Worm (Caenorhabditis elegans) whole organism, late embryonic: Measurements from ENCODE around the gene fbxb-2.

Source experiments
- ceh-24 ChIP-seq: sonication (generic microtip); optimal IDR thresholded peaks from 2 replicates; lab custom pipeline; 2016; ENCODE audit warnings: mild to moderate bottlenecking, missing genetic modification characterization, missing compliant biosample characterization
- elt-4 ChIP-seq: sonication (generic microtip); optimal IDR thresholded peaks from 2 replicates; lab custom pipeline; 2016; ENCODE audit warnings: missing genetic modification characterization, missing compliant biosample characterization
- ets-4 ChIP-seq: sonication (generic microtip); optimal IDR thresholded peaks from 2 replicates; lab custom pipeline; 2016; ENCODE audit warnings: missing genetic modification characterization, missing compliant biosample characterization
- fkh-10 ChIP-seq: fragments of 150-350 bp; optimal IDR thresholded peaks from 2 replicates; lab custom pipeline; 2014; ENCODE audit warnings: missing biosample characterization, missing genetic modification reagents, missing genetic modification characterization
- hlh-6 ChIP-seq: sonication (generic microtip); optimal IDR thresholded peaks from 2 replicates; lab custom pipeline; 2016; ENCODE audit warnings: missing genotype, missing genetic modification characterization, missing compliant biosample characterization
- pag-3 ChIP-seq: sonication (generic microtip); optimal IDR thresholded peaks from 2 replicates; lab custom pipeline; 2016; ENCODE audit warnings: missing compliant biosample characterization, missing genetic modification characterization, borderline replicate concordance
- pha-2 ChIP-seq: sonication (generic microtip); optimal IDR thresholded peaks from 2 replicates; lab custom pipeline; 2017; ENCODE audit warnings: mild to moderate bottlenecking, missing genetic modification characterization, missing compliant biosample characterization
- sdc-2 ChIP-seq: sonication (generic microtip); optimal IDR thresholded peaks from 2 replicates; lab custom pipeline; 2016; ENCODE audit warnings: missing genotype, missing genetic modification characterization, missing compliant biosample characterization
- tbx-2 ChIP-seq: sonication (generic microtip); optimal IDR thresholded peaks from 2 replicates; lab custom pipeline; 2016; ENCODE audit warnings: missing genetic modification characterization, missing compliant biosample characterization

DNA sequence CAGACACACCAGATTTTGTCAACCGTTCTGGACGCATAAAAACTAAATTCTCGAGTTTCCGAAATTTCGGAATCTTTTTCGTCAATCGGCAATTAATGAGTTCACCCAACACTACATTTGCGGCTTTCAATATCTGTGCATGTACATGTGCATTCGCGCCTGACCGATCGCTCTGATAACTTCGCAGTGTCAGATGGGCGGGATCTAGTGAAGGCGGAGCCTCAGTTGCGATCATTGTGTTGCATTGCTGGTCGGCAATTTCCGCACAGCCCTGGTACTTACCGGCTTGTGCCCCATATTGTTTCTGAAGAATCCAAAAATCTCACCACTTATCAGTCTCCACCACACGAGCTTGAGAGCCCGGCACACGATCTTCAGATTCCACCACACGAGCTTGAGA lies 23.6 kb upstream of the fbxb-2 start:
- TF ChIP-seq hlh-6 (tag; lab: Kevin White, UChicago) (no peak), fkh-10 (no peak), pha-2 (no peak), elt-4 (tag; lab: Kevin White, UChicago) (no peak), ceh-24 (tag; lab: Kevin White, UChicago) (no peak), sdc-2 (tag; lab: Kevin White, UChicago) (no peak), ets-4 (no peak), tbx-2 (tag; lab: Kevin White, UChicago) (no peak), pag-3 (tag; lab: Kevin White, UChicago) (no peak)
